Fruit fly (Drosophila melanogaster): ENCODE data around the gene CG18814.

Gene CG18814

dm6 chr3L:16328207-16328891 is 41.3 kb upstream of the CG18814 start, which contains the start of gene CG13058 (continued):
- TF ChIP-seq dysf (GFP tag; IDR thresholded peaks at IDR 0.05) (peak; percentile 66), tgo (GFP tag; IDR thresholded peaks at IDR 0.05) (peak; percentile 52; the same call in 2 of the 3 replicates), psq (GFP tag; optimal IDR thresholded peaks at IDR 0.05) (no peak), Dll (GFP tag; IDR thresholded peaks at IDR 0.05; ENCODE audit: partially characterized antibody) (no peak), klu (GFP tag; IDR thresholded peaks at IDR 0.05) (no peak), dpn (GFP tag; optimal IDR thresholded peaks at IDR 0.05) (peak in 1 of 2 experiments; percentile 48), Opbp (GFP tag; IDR thresholded peaks at IDR 0.05; ENCODE audit: partially characterized antibody) (no peak), CG1647 (GFP tag; optimal IDR thresholded peaks at IDR 0.05) (peak; percentile 44), CG5180 (GFP tag; optimal IDR thresholded peaks at IDR 0.05) (peak; percentile 57), CG12155 (GFP tag; optimal IDR thresholded peaks at IDR 0.05) (peak; percentile 29), CG13287 (GFP tag; IDR thresholded peaks at IDR 0.05; ENCODE audit: partially characterized antibody) (no peak), CG10565 (GFP tag; optimal IDR thresholded peaks at IDR 0.05) (no peak), bbx (GFP tag; IDR thresholded peaks at IDR 0.05; ENCODE audit: partially characterized antibody) (no peak), CG10209 (GFP tag; optimal IDR thresholded peaks at IDR 0.05) (peak; percentile 55), CG4617 (GFP tag; optimal IDR thresholded peaks at IDR 0.05; ENCODE audit: borderline replicate concordance) (no peak), HLHmδ (GFP tag; optimal IDR thresholded peaks at IDR 0.05) (no peak), pfk (GFP tag; optimal IDR thresholded peaks at IDR 0.05) (no peak), chinmo (GFP tag; IDR thresholded peaks at IDR 0.05; ENCODE audit: partially characterized antibody) (no peak), Blimp-1 (GFP tag; optimal IDR thresholded peaks at IDR 0.05) (no peak), croc (GFP tag; conservative IDR thresholded peaks at IDR 0.05) (no peak), disco-r (GFP tag; optimal IDR thresholded peaks at IDR 0.05) (peak; percentile 13), CG9932 (GFP tag; IDR thresholded peaks at IDR 0.05) (peak; percentile 77), CG33213 (GFP tag; optimal IDR thresholded peaks at IDR 0.05) (no peak), Xbp1 (GFP tag; optimal IDR thresholded peaks at IDR 0.05) (peak; percentile 60), CG8478 (optimal IDR thresholded peaks at IDR 0.05) (no peak), hbn (GFP tag; IDR thresholded peaks at IDR 0.05; ENCODE audit: partially characterized antibody) (no peak), peb (GFP tag; IDR thresholded peaks at IDR 0.05) (no peak), CG2129 (GFP tag; IDR thresholded peaks at IDR 0.05; ENCODE audit: partially characterized antibody) (no peak), CG18011 (GFP tag; optimal IDR thresholded peaks at IDR 0.05) (no peak), CG11456 (GFP tag; IDR thresholded peaks at IDR 0.05) (no peak), CG13894 (tag; optimal IDR thresholded peaks at IDR 0.05) (peak; percentile 53), CG6272 (GFP tag; IDR thresholded peaks at IDR 0.05) (no peak), CG8290 (GFP tag; optimal IDR thresholded peaks at IDR 0.05) (no peak), CG8290 (tag; optimal IDR thresholded peaks at IDR 0.05) (peak in 1 of 2 experiments; percentile 81), Oli (tag; optimal IDR thresholded peaks at IDR 0.05) (peak; percentile 74), mam (GFP tag; optimal IDR thresholded peaks at IDR 0.05) (no peak), CG14860 (GFP tag; IDR thresholded peaks at IDR 0.05; ENCODE audit: partially characterized antibody) (no peak), trem (tag; optimal IDR thresholded peaks at IDR 0.05) (no peak), CG6254 (GFP tag; optimal IDR thresholded peaks at IDR 0.05) (no peak), tin (GFP tag; optimal IDR thresholded peaks at IDR 0.05) (peak; percentile 25), sr (GFP tag; IDR thresholded peaks at IDR 0.05) (no peak), Pdp1 (GFP tag; optimal IDR thresholded peaks at IDR 0.05) (no peak), Doc2 (GFP tag; IDR thresholded peaks at IDR 0.05) (peak; percentile 15; the same call in 1 of the 2 replicates), CG17385 (GFP tag; optimal IDR thresholded peaks at IDR 0.05) (peak; percentile 64), rib (GFP tag; IDR thresholded peaks at IDR 0.05) (no peak), CG17359 (tag; optimal IDR thresholded peaks at IDR 0.05) (peak; percentile 53), dimm (GFP tag; IDR thresholded peaks at IDR 0.05) (peak; percentile 23; the same call in 1 of the 2 replicates), run (tag; optimal IDR thresholded peaks at IDR 0.05) (peak; percentile 32), NC2α (GFP tag; optimal IDR thresholded peaks at IDR 0.05) (no peak)

All from whole organism, embryonic.